Worm (Caenorhabditis elegans): ENCODE results near the gene eat-20.

- TF ChIP-seq lin-13 (GFP tag; optimal IDR thresholded peaks at IDR 0.05) (no peak), unc-62 (GFP tag; optimal IDR thresholded peaks at IDR 0.05 in 1 of 2) (no peak), unc-62 (tag; optimal IDR thresholded peaks at IDR 0.05) (no peak)
Observed at ce11 chrX:15559473-15559872, 49.7 kb downstream of the eat-20 start.
